Fruit fly (Drosophila melanogaster) whole organism, embryonic: ENCODE results near the gene CG34163.

Experiments used
- ATbp ChIP-seq: fragments of 200-800 bp; sonication (Bioruptor generic); optimal IDR thresholded peaks from 2 replicates; lab custom pipeline; 2017; ENCODE audit warnings: missing biosample characterization, mild to moderate bottlenecking, missing genetic modification characterization, missing genetic modification reagents
- B-H2 ChIP-seq: fragments of 200-800 bp; sonication (Bioruptor generic); optimal IDR thresholded peaks from 2 replicates; lab custom pipeline; 2018; ENCODE audit warnings: missing biosample characterization, mild to moderate bottlenecking, missing genetic modification characterization
- BEAF-32 ChIP-seq: fragments of 200-800 bp; sonication (Bioruptor generic); optimal IDR thresholded peaks from 3 replicates; lab custom pipeline; 2017; ENCODE audit warnings: missing biosample characterization, missing genetic modification characterization, mild to moderate bottlenecking, moderate library complexity, missing genetic modification reagents
- C15 ChIP-seq: fragments of 200-800 bp; sonication (Bioruptor generic); IDR thresholded peaks from 3 replicates; pipeline ENCODE4 v1.3.6; 2022; ENCODE audit warnings: missing biosample characterization, missing genetic modification characterization
- CG10209 ChIP-seq: fragments of 200-800 bp; sonication (Bioruptor generic); optimal IDR thresholded peaks from 3 replicates; lab custom pipeline; 2017; ENCODE audit warnings: missing biosample characterization, mild to moderate bottlenecking, missing genetic modification characterization, missing genetic modification reagents
- CG10274 ChIP-seq: fragments of 200-800 bp; sonication (Bioruptor generic); optimal IDR thresholded peaks from 3 replicates; lab custom pipeline; 2017; ENCODE audit warnings: missing biosample characterization, mild to moderate bottlenecking, missing genetic modification characterization
- CG11085 ChIP-seq: fragments of 200-800 bp; sonication (Bioruptor generic); IDR thresholded peaks from 2 replicates; pipeline ENCODE4 v1.3.6; 2022; ENCODE audit warnings: missing biosample characterization, missing genetic modification characterization
- CG11247 ChIP-seq: fragments of 200-800 bp; sonication (Bioruptor generic); IDR thresholded peaks from 2 replicates; pipeline ENCODE4 v1.3.6; 2022; ENCODE audit warnings: missing biosample characterization, missing genetic modification characterization
- CG17385 ChIP-seq: fragments of 200-800 bp; sonication (Bioruptor generic); optimal IDR thresholded peaks from 3 replicates; lab custom pipeline; 2018; ENCODE audit warnings: missing biosample characterization, mild to moderate bottlenecking, missing genetic modification characterization
- CG18011 ChIP-seq: fragments of 200-800 bp; sonication (Bioruptor generic); optimal IDR thresholded peaks from 2 replicates; lab custom pipeline; 2017; ENCODE audit warnings: missing biosample characterization, missing genetic modification characterization, mild to moderate bottlenecking, moderate library complexity, missing genotype
- CG18619 ChIP-seq: fragments of 200-800 bp; sonication (Bioruptor generic); optimal IDR thresholded peaks from 3 replicates; lab custom pipeline; 2017; ENCODE audit warnings: missing biosample characterization, mild to moderate bottlenecking, missing genetic modification characterization
- CG2875 ChIP-seq: fragments of 200-800 bp; sonication (Bioruptor generic); optimal IDR thresholded peaks from 2 replicates; lab custom pipeline; 2017; ENCODE audit warnings: missing biosample characterization, mild to moderate bottlenecking, missing genetic modification characterization, missing genetic modification reagents
- CG34224 ChIP-seq: fragments of 200-800 bp; sonication (Bioruptor generic); IDR thresholded peaks from 3 replicates; pipeline ENCODE4 v1.3.6; 2022; ENCODE audit warnings: missing biosample characterization, missing genetic modification characterization; ENCODE audit not compliant: partially characterized antibody
- CG4328 ChIP-seq: fragments of 200-800 bp; sonication (Bioruptor generic); optimal IDR thresholded peaks from 3 replicates; lab custom pipeline; 2017; ENCODE audit warnings: missing biosample characterization, missing genetic modification reagents, missing genetic modification characterization
- CG6272 ChIP-seq: fragments of 200-800 bp; sonication (Bioruptor generic); IDR thresholded peaks from 2 replicates; pipeline ENCODE4 v1.3.6; 2022; ENCODE audit warnings: missing biosample characterization, missing genetic modification characterization
- CG7839 ChIP-seq: fragments of 200-800 bp; sonication (Bioruptor generic); optimal IDR thresholded peaks from 3 replicates; lab custom pipeline; 2018; ENCODE audit warnings: missing biosample characterization, mild to moderate bottlenecking, missing genetic modification characterization, moderate library complexity
- CG8290 ChIP-seq, 3 experiments: fragments of 200-800 bp; sonication (Bioruptor generic); optimal IDR thresholded peaks; 2 replicates each; lab custom pipeline; 2016 to 2019; ENCODE audit warnings: missing biosample characterization in 3 of 3, missing genetic modification characterization in 3 of 3, mild to moderate bottlenecking in 2 of 3, moderate library complexity in 1 of 3
- CG8359 ChIP-seq: fragments of 200-800 bp; sonication (Bioruptor generic); optimal IDR thresholded peaks from 2 replicates; lab custom pipeline; 2017; ENCODE audit warnings: missing biosample characterization, mild to moderate bottlenecking, missing genetic modification characterization, borderline replicate concordance
- CG9876 ChIP-seq: fragments of 200-800 bp; sonication (Bioruptor generic); optimal IDR thresholded peaks from 2 replicates; lab custom pipeline; 2016; ENCODE audit warnings: missing biosample characterization, missing genetic modification characterization
- Dll ChIP-seq: fragments of 200-800 bp; sonication (Bioruptor generic); IDR thresholded peaks from 4 replicates; pipeline ENCODE4 v1.3.6; 2022; ENCODE audit warnings: missing biosample characterization, missing genetic modification characterization; ENCODE audit not compliant: partially characterized antibody
- Drgx ChIP-seq: fragments of 200-800 bp; sonication (Bioruptor generic); IDR thresholded peaks from 2 replicates; pipeline ENCODE4 v1.3.6; 2022; ENCODE audit warnings: missing biosample characterization, missing genetic modification characterization
- HLH54F ChIP-seq: fragments of 200-800 bp; sonication (Bioruptor generic); optimal IDR thresholded peaks from 3 replicates; lab custom pipeline; 2016; ENCODE audit warnings: missing biosample characterization, missing genetic modification characterization
- Hmr ChIP-seq: fragments of 200-800 bp; sonication (Bioruptor generic); optimal IDR thresholded peaks from 3 replicates; lab custom pipeline; 2017; ENCODE audit warnings: mild to moderate bottlenecking, missing biosample characterization, missing genetic modification reagents, missing genetic modification characterization
- Lpt ChIP-seq: fragments of >200 bp; optimal IDR thresholded peaks from 2 replicates; lab custom pipeline; 2018; ENCODE audit warnings: missing biosample characterization, missing genetic modification characterization
- NFAT ChIP-seq: fragments of 200-800 bp; sonication (Bioruptor generic); IDR thresholded peaks from 2 replicates; pipeline ENCODE4 v1.3.6; 2022; ENCODE audit warnings: missing biosample characterization, missing genetic modification characterization
- NK7.1 ChIP-seq: fragments of 200-800 bp; sonication (Bioruptor generic); optimal IDR thresholded peaks from 3 replicates; lab custom pipeline; 2016; ENCODE audit warnings: missing biosample characterization, missing genetic modification characterization
- Opbp ChIP-seq: fragments of 200-800 bp; sonication (Bioruptor generic); IDR thresholded peaks from 3 replicates; pipeline ENCODE4 v1.3.6; 2022; ENCODE audit warnings: missing biosample characterization, missing genetic modification characterization; ENCODE audit not compliant: partially characterized antibody
- PHDP ChIP-seq: fragments of 200-800 bp; sonication (Bioruptor generic); optimal IDR thresholded peaks from 3 replicates; lab custom pipeline; 2018; ENCODE audit warnings: missing biosample characterization, mild to moderate bottlenecking, missing genetic modification characterization, moderate library complexity
- Scr ChIP-seq: fragments of 200-800 bp; sonication (Bioruptor generic); IDR thresholded peaks from 2 replicates; pipeline ENCODE4 v1.3.6; 2022; ENCODE audit warnings: missing biosample characterization, missing genetic modification characterization; ENCODE audit not compliant: partially characterized antibody
- Trl ChIP-seq, 3 experiments: fragments of >200 bp in 2 of 3; fragments of 200-800 bp in 1 of 3; sonication (Bioruptor generic) in 1 of 3; optimal IDR thresholded peaks; 2 replicates in 1 of 3; 3 replicates in 2 of 3; lab custom pipeline; 2016 to 2017; ENCODE audit warnings: missing biosample characterization in 1 of 3, missing genetic modification characterization in 1 of 3
- Xbp1 ChIP-seq: fragments of 200-800 bp; sonication (Bioruptor generic); optimal IDR thresholded peaks from 3 replicates; lab custom pipeline; 2016; ENCODE audit warnings: missing biosample characterization, mild to moderate bottlenecking, missing genetic modification characterization
- bigmax ChIP-seq: fragments of 200-800 bp; sonication (Bioruptor generic); optimal IDR thresholded peaks from 2 replicates; lab custom pipeline; 2018; ENCODE audit warnings: missing biosample characterization, mild to moderate bottlenecking, missing genetic modification characterization
- bowl ChIP-seq: fragments of 200-800 bp; sonication (Bioruptor generic); IDR thresholded peaks from 2 replicates; pipeline ENCODE4 v1.3.6; 2022; ENCODE audit warnings: missing biosample characterization, missing genetic modification characterization
- croc ChIP-seq: fragments of 200-800 bp; sonication (Bioruptor generic); conservative IDR thresholded peaks from 3 replicates; pipeline ENCODE4 v1.3.6; 2022; ENCODE audit warnings: missing biosample characterization, missing genetic modification characterization
- eve ChIP-seq, 2 experiments: fragments of >200 bp; optimal IDR thresholded peaks; 2 replicates each; lab custom pipeline; 2017; ENCODE audit warnings: missing biosample characterization in 2 of 2, missing genetic modification characterization in 2 of 2
- fru ChIP-seq: fragments of >200 bp; optimal IDR thresholded peaks from 2 replicates; lab custom pipeline; 2017
- gfzf ChIP-seq: fragments of 200-800 bp; sonication (Bioruptor generic); optimal IDR thresholded peaks from 2 replicates; lab custom pipeline; 2016; ENCODE audit warnings: missing biosample characterization, mild to moderate bottlenecking, missing genetic modification characterization, moderate library complexity
- ken ChIP-seq: fragments of 200-800 bp; sonication (Bioruptor generic); IDR thresholded peaks from 3 replicates; pipeline ENCODE4 v1.3.6; 2022; ENCODE audit warnings: missing biosample characterization, missing genetic modification characterization
- klu ChIP-seq: fragments of 200-800 bp; sonication (Bioruptor generic); IDR thresholded peaks from 2 replicates; pipeline ENCODE4 v1.3.6; 2022; ENCODE audit warnings: missing biosample characterization, missing genetic modification characterization
- lbe ChIP-seq: fragments of 200-800 bp; sonication (Bioruptor generic); optimal IDR thresholded peaks from 2 replicates; lab custom pipeline; 2016; ENCODE audit warnings: missing biosample characterization, mild to moderate bottlenecking, missing genetic modification characterization
- pros ChIP-seq: fragments of 200-800 bp; sonication (Bioruptor generic); optimal IDR thresholded peaks from 3 replicates; lab custom pipeline; 2019; ENCODE audit warnings: missing biosample characterization, mild to moderate bottlenecking, missing genetic modification characterization, moderate library complexity
- repo ChIP-seq: fragments of 200-800 bp; sonication (Bioruptor generic); optimal IDR thresholded peaks from 2 replicates; lab custom pipeline; 2016; ENCODE audit warnings: missing biosample characterization, missing genetic modification characterization
- shn ChIP-seq: fragments of 200-800 bp; sonication (Bioruptor generic); optimal IDR thresholded peaks from 3 replicates; lab custom pipeline; 2016; ENCODE audit warnings: missing biosample characterization, missing genetic modification characterization
- sim ChIP-seq: fragments of 200-800 bp; sonication (Bioruptor generic); IDR thresholded peaks from 2 replicates; pipeline ENCODE4 v1.3.6; 2022; ENCODE audit warnings: missing biosample characterization, missing genetic modification characterization
- sima ChIP-seq: fragments of 200-800 bp; sonication (Bioruptor generic); optimal IDR thresholded peaks from 2 replicates; lab custom pipeline; 2016; ENCODE audit warnings: missing biosample characterization, missing genetic modification characterization
- sqz ChIP-seq: fragments of 200-800 bp; sonication (Bioruptor generic); optimal IDR thresholded peaks from 3 replicates; lab custom pipeline; 2018; ENCODE audit warnings: missing biosample characterization, mild to moderate bottlenecking, missing genetic modification characterization
- tin ChIP-seq: fragments of 200-800 bp; sonication (Bioruptor generic); optimal IDR thresholded peaks from 3 replicates; lab custom pipeline; 2016; ENCODE audit warnings: missing biosample characterization, missing genetic modification characterization
- vnd ChIP-seq: fragments of 200-800 bp; sonication (Bioruptor generic); IDR thresholded peaks from 3 replicates; pipeline ENCODE4 v1.3.6; 2022; ENCODE audit warnings: missing biosample characterization, missing genetic modification characterization; ENCODE audit not compliant: partially characterized antibody

The CG34163 gene

dm6 chr2L:12010877-12011666, 23.0 kb downstream of the CG34163 start (continued):
- TF ChIP-seq B-H2, result peak; percentile 93
- no peak for TF ChIP-seq CG34224 (GFP tag; lab: Robert Waterston, UW)
- peak; percentile 89 for TF ChIP-seq croc (GFP tag; lab: Robert Waterston, UW)
- no peak for TF ChIP-seq NFAT (GFP tag; lab: Robert Waterston, UW)
- peak; percentile 85 for TF ChIP-seq tin (GFP tag; lab: Kevin White, UChicago)
- no peak for TF ChIP-seq Drgx (GFP tag; lab: Robert Waterston, UW)
- TF ChIP-seq CG4328 (GFP tag; lab: Kevin White, UChicago), result peak; percentile 94
- no peak for TF ChIP-seq Scr
- TF ChIP-seq NK7.1 (GFP tag; lab: Kevin White, UChicago), result peak; percentile 31
- TF ChIP-seq CG11247, result no peak
- TF ChIP-seq fru (lab: Kevin White, UChicago), result no peak
- TF ChIP-seq ATbp, result peak; percentile 89
- TF ChIP-seq lbe (GFP tag; lab: Kevin White, UChicago), result peak; percentile 63
- no peak for TF ChIP-seq vnd (GFP tag; lab: Robert Waterston, UW)
- TF ChIP-seq ken, result no peak
- no peak for TF ChIP-seq CG11085 (GFP tag; lab: Robert Waterston, UW)
- no peak for TF ChIP-seq Dll (GFP tag; lab: Robert Waterston, UW)
- peak; percentile 59 for TF ChIP-seq sqz (GFP tag; lab: Kevin White, UChicago)
- peak; percentile 77 for TF ChIP-seq CG8359 (GFP tag; lab: Kevin White, UChicago)
- peak; percentile 67 for TF ChIP-seq CG2875
- TF ChIP-seq pros (GFP tag; lab: Kevin White, UChicago), result no peak
- TF ChIP-seq Lpt (GFP tag; lab: Kevin White, UChicago), result no peak
- TF ChIP-seq CG10209 (GFP tag; lab: Kevin White, UChicago), result peak; percentile 91
- peak; percentile 95 for TF ChIP-seq Hmr (GFP tag; lab: Kevin White, UChicago)
- TF ChIP-seq sima (GFP tag; lab: Kevin White, UChicago), result no peak
- peak; percentile 87 for TF ChIP-seq CG17385 (GFP tag; lab: Kevin White, UChicago)
- peak; percentile 78 for TF ChIP-seq shn
- TF ChIP-seq CG10274 (GFP tag; lab: Kevin White, UChicago), result peak; percentile 76
- TF ChIP-seq CG6272 (GFP tag; lab: Robert Waterston, UW), result peak; percentile 86
- peak; percentile 93 for TF ChIP-seq PHDP
- TF ChIP-seq Xbp1, result peak; percentile 91
- TF ChIP-seq HLH54F, result peak; percentile 84
- peak; percentile 94 for TF ChIP-seq CG18619 (GFP tag; lab: Kevin White, UChicago)
- no peak for TF ChIP-seq bowl (GFP tag; lab: Robert Waterston, UW)
- TF ChIP-seq gfzf (GFP tag; lab: Kevin White, UChicago), result no peak
- peak; percentile 4 for TF ChIP-seq repo
- peak; percentile 95 for TF ChIP-seq CG7839 (tag; lab: Kevin White, UChicago)
- no peak for TF ChIP-seq klu (GFP tag; lab: Robert Waterston, UW)
- no peak for TF ChIP-seq C15 (GFP tag; lab: Robert Waterston, UW)
- TF ChIP-seq eve (GFP tag; optimal IDR thresholded peaks at IDR 0.05; lab: Kevin White, UChicago), result no peak
- TF ChIP-seq sim, result no peak
- no peak for TF ChIP-seq CG9876 (GFP tag; lab: Kevin White, UChicago)
- TF ChIP-seq BEAF-32 (GFP tag; lab: Kevin White, UChicago), result peak; percentile 20
- TF ChIP-seq Opbp (GFP tag; lab: Robert Waterston, UW), result no peak
- no peak for TF ChIP-seq Trl (optimal IDR thresholded peaks at IDR 0.05; lab: Kevin White, UChicago)
- peak; percentile 38 for TF ChIP-seq Trl (GFP tag; optimal IDR thresholded peaks at IDR 0.05; lab: Kevin White, UChicago)
- TF ChIP-seq CG8290 (GFP tag; optimal IDR thresholded peaks at IDR 0.05; lab: Kevin White, UChicago), result peak; percentile 89
- TF ChIP-seq CG8290 (tag; optimal IDR thresholded peaks at IDR 0.05; lab: Kevin White, UChicago), result peak in 1 of 2 experiments; percentile 90
- no peak for TF ChIP-seq bigmax (GFP tag; lab: Kevin White, UChicago)
- TF ChIP-seq CG18011 (GFP tag; lab: Kevin White, UChicago), result peak; percentile 55
